Fruit fly (Drosophila melanogaster) whole organism, embryonic: ENCODE data around the gene Cpr30F.
A peak's percentile ranks its signal among the peaks of the same experiment; 100 is the strongest.

Source experiments
- Ada2b ChIP-seq: fragments of 200-800 bp; sonication (Bioruptor generic); IDR thresholded peaks from 2 replicates; pipeline ENCODE4 v1.3.6; 2022; ENCODE audit warnings: missing biosample characterization, missing genetic modification characterization
- Bteb2 ChIP-seq: fragments of 200-800 bp; sonication (Bioruptor generic); optimal IDR thresholded peaks from 2 replicates; lab custom pipeline; 2016; ENCODE audit warnings: missing biosample characterization, missing genetic modification characterization
- CG10321 ChIP-seq: fragments of 200-800 bp; sonication (Bioruptor generic); IDR thresholded peaks from 2 replicates; pipeline ENCODE4 v1.3.6; 2022; ENCODE audit warnings: missing biosample characterization, missing genetic modification characterization
- CG10979 ChIP-seq: fragments of 200-800 bp; sonication (Bioruptor generic); optimal IDR thresholded peaks from 2 replicates; lab custom pipeline; 2018; ENCODE audit warnings: missing biosample characterization, mild to moderate bottlenecking, missing genetic modification characterization, moderate library complexity
- CG13624 ChIP-seq: fragments of 200-800 bp; sonication (Bioruptor generic); optimal IDR thresholded peaks from 2 replicates; lab custom pipeline; 2016; ENCODE audit warnings: missing biosample characterization, missing genetic modification characterization
- CG13894 ChIP-seq: fragments of 200-800 bp; sonication (Bioruptor generic); optimal IDR thresholded peaks from 3 replicates; lab custom pipeline; 2018; ENCODE audit warnings: missing biosample characterization, mild to moderate bottlenecking, missing genetic modification characterization, moderate library complexity
- CG14441 ChIP-seq: fragments of 200-800 bp; sonication (Bioruptor generic); IDR thresholded peaks from 2 replicates; pipeline ENCODE4 v1.3.6; 2022; ENCODE audit warnings: missing biosample characterization, missing genetic modification characterization
- CG1603 ChIP-seq: fragments of 200-800 bp; sonication (Bioruptor generic); optimal IDR thresholded peaks from 2 replicates; lab custom pipeline; 2019; ENCODE audit warnings: missing biosample characterization, mild to moderate bottlenecking, missing genetic modification characterization, moderate library complexity
- CG17359 ChIP-seq: fragments of 200-800 bp; sonication (Bioruptor generic); optimal IDR thresholded peaks from 3 replicates; lab custom pipeline; 2018; ENCODE audit warnings: missing biosample characterization, mild to moderate bottlenecking, missing genetic modification characterization, moderate library complexity
- CG1792 ChIP-seq: fragments of 200-800 bp; sonication (Bioruptor generic); optimal IDR thresholded peaks from 2 replicates; lab custom pipeline; 2016; ENCODE audit warnings: missing biosample characterization, missing genetic modification characterization
- CG2116 ChIP-seq: fragments of 200-800 bp; sonication (Bioruptor generic); optimal IDR thresholded peaks from 3 replicates; lab custom pipeline; 2018; ENCODE audit warnings: missing biosample characterization, mild to moderate bottlenecking, missing genetic modification characterization
- CG2712 ChIP-seq: fragments of 200-800 bp; optimal IDR thresholded peaks from 3 replicates; lab custom pipeline; 2019; ENCODE audit warnings: missing biosample characterization, mild to moderate bottlenecking, missing genetic modification characterization, moderate library complexity
- CG3726 ChIP-seq: fragments of 200-800 bp; sonication (Bioruptor generic); IDR thresholded peaks from 3 replicates; pipeline ENCODE4, ENCODE4 v1.3.6; 2022; ENCODE audit warnings: missing biosample characterization, missing genetic modification characterization
- CG3847 ChIP-seq: fragments of 200-800 bp; sonication (Bioruptor generic); IDR thresholded peaks from 2 replicates; pipeline ENCODE4 v1.3.6; 2022; ENCODE audit warnings: missing biosample characterization, missing genetic modification characterization
- CG4328 ChIP-seq: fragments of 200-800 bp; sonication (Bioruptor generic); optimal IDR thresholded peaks from 3 replicates; lab custom pipeline; 2017; ENCODE audit warnings: missing biosample characterization, missing genetic modification reagents, missing genetic modification characterization
- CG4360 ChIP-seq: fragments of 200-800 bp; sonication (Bioruptor generic); IDR thresholded peaks from 2 replicates; pipeline ENCODE4 v1.3.6; 2022; ENCODE audit warnings: missing biosample characterization, missing genetic modification characterization
- CG6175 ChIP-seq: fragments of 200-800 bp; sonication (Bioruptor generic); IDR thresholded peaks from 3 replicates; pipeline ENCODE4 v1.3.6; 2022; ENCODE audit warnings: missing biosample characterization, missing genetic modification characterization
- CG7271 ChIP-seq: fragments of 200-800 bp; sonication (Bioruptor generic); optimal IDR thresholded peaks from 2 replicates; lab custom pipeline; 2018; ENCODE audit warnings: missing biosample characterization, mild to moderate bottlenecking, missing genetic modification characterization, moderate library complexity
- Drgx ChIP-seq: fragments of 200-800 bp; sonication (Bioruptor generic); IDR thresholded peaks from 2 replicates; pipeline ENCODE4 v1.3.6; 2022; ENCODE audit warnings: missing biosample characterization, missing genetic modification characterization
- E2f1 ChIP-seq: fragments of 200-800 bp; sonication (Bioruptor generic); IDR thresholded peaks from 2 replicates; pipeline ENCODE4 v1.3.6; 2022; ENCODE audit warnings: missing biosample characterization, missing genetic modification characterization
- Ets97D ChIP-seq: fragments of 200-800 bp; sonication (Bioruptor generic); optimal IDR thresholded peaks from 3 replicates; lab custom pipeline; 2016; ENCODE audit warnings: missing biosample characterization, missing genetic modification characterization
- Hmr ChIP-seq: fragments of 200-800 bp; sonication (Bioruptor generic); optimal IDR thresholded peaks from 3 replicates; lab custom pipeline; 2017; ENCODE audit warnings: mild to moderate bottlenecking, missing biosample characterization, missing genetic modification reagents, missing genetic modification characterization
- Mad ChIP-seq: fragments of 200-800 bp; sonication (Bioruptor generic); optimal IDR thresholded peaks from 2 replicates; lab custom pipeline; 2016; ENCODE audit warnings: missing biosample characterization, missing genetic modification characterization
- Med ChIP-seq: fragments of 200-800 bp; sonication (Bioruptor generic); peaks from one replicate; lab custom pipeline; 2016; ENCODE audit warnings: missing biosample characterization, missing genetic modification characterization, mild to moderate bottlenecking, inconsistent platforms, moderate library complexity
- Nf-YB ChIP-seq: fragments of 200-800 bp; sonication (Bioruptor generic); optimal IDR thresholded peaks from 3 replicates; lab custom pipeline; 2019; ENCODE audit warnings: missing biosample characterization, mild to moderate bottlenecking, missing genetic modification characterization, moderate library complexity
- Pdp1 ChIP-seq, 2 experiments: fragments of 200-800 bp; sonication (Bioruptor generic); optimal IDR thresholded peaks; 3 replicates each; lab custom pipeline; 2016; ENCODE audit warnings: missing biosample characterization in 2 of 2, missing genetic modification characterization in 2 of 2, mild to moderate bottlenecking in 1 of 2, moderate library complexity in 1 of 2
- Six4 ChIP-seq: fragments of 200-800 bp; sonication (Bioruptor generic); optimal IDR thresholded peaks from 2 replicates; lab custom pipeline; 2016; ENCODE audit warnings: missing biosample characterization, missing genetic modification characterization
- Sox100B ChIP-seq: fragments of 200-800 bp; sonication (Bioruptor generic); optimal IDR thresholded peaks from 3 replicates; lab custom pipeline; 2018; ENCODE audit warnings: missing biosample characterization, mild to moderate bottlenecking, missing genetic modification characterization
- Sry-δ ChIP-seq: fragments of 200-800 bp; sonication (Bioruptor generic); optimal IDR thresholded peaks from 2 replicates; lab custom pipeline; 2016; ENCODE audit warnings: missing biosample characterization, missing genetic modification characterization
- Vsx1 ChIP-seq: fragments of 200-800 bp; sonication (Bioruptor generic); optimal IDR thresholded peaks from 2 replicates; lab custom pipeline; 2017; ENCODE audit warnings: missing biosample characterization, mild to moderate bottlenecking, missing genetic modification characterization, missing genetic modification reagents
- abd-A ChIP-seq: fragments of 200-800 bp; sonication (Bioruptor generic); optimal IDR thresholded peaks from 3 replicates; lab custom pipeline; 2019; ENCODE audit warnings: missing biosample characterization, mild to moderate bottlenecking, missing genetic modification characterization, moderate library complexity
- al ChIP-seq: fragments of 200-800 bp; sonication (Bioruptor generic); IDR thresholded peaks from 2 replicates; pipeline ENCODE4 v1.3.6; 2022; ENCODE audit warnings: missing biosample characterization, missing genetic modification characterization
- caup ChIP-seq: fragments of 200-800 bp; sonication (Bioruptor generic); optimal IDR thresholded peaks from 3 replicates; lab custom pipeline; 2017; ENCODE audit warnings: missing biosample characterization, mild to moderate bottlenecking, missing genetic modification characterization, moderate library complexity; ENCODE audit not compliant: severe bottlenecking
- cg ChIP-seq: fragments of 200-800 bp; sonication (Bioruptor generic); optimal IDR thresholded peaks from 3 replicates; lab custom pipeline; 2019; ENCODE audit warnings: missing biosample characterization, mild to moderate bottlenecking, missing genetic modification characterization, moderate library complexity
- chinmo ChIP-seq: fragments of 200-800 bp; sonication (Bioruptor generic); IDR thresholded peaks from 4 replicates; pipeline ENCODE4 v1.3.6; 2022; ENCODE audit warnings: missing biosample characterization, missing genetic modification characterization; ENCODE audit not compliant: partially characterized antibody
- ci ChIP-seq: fragments of 200-800 bp; sonication (Bioruptor generic); IDR thresholded peaks from 3 replicates; pipeline ENCODE4 v1.3.6; 2022; ENCODE audit warnings: missing biosample characterization, missing genetic modification characterization
- fu2 ChIP-seq: fragments of 200-800 bp; sonication (Bioruptor generic); optimal IDR thresholded peaks from 2 replicates; lab custom pipeline; 2016; ENCODE audit warnings: missing biosample characterization, missing genetic modification characterization
- gce ChIP-seq: fragments of 200-800 bp; sonication (Bioruptor generic); IDR thresholded peaks from 3 replicates; pipeline ENCODE4 v1.3.6; 2022; ENCODE audit warnings: missing biosample characterization, missing genetic modification characterization
- grau ChIP-seq: fragments of 200-800 bp; optimal IDR thresholded peaks from 3 replicates; lab custom pipeline; 2019; ENCODE audit warnings: missing biosample characterization, mild to moderate bottlenecking, missing genetic modification characterization, moderate library complexity
- kah ChIP-seq: fragments of 200-800 bp; sonication (Bioruptor generic); optimal IDR thresholded peaks from 2 replicates; lab custom pipeline; 2018; ENCODE audit warnings: missing biosample characterization, mild to moderate bottlenecking, missing genetic modification characterization
- kay ChIP-seq: fragments of 200-800 bp; sonication (Bioruptor generic); optimal IDR thresholded peaks from 2 replicates; lab custom pipeline; 2016; ENCODE audit warnings: missing biosample characterization, missing genetic modification characterization
- kni ChIP-seq: fragments of 200-800 bp; sonication (Bioruptor generic); optimal IDR thresholded peaks from 3 replicates; lab custom pipeline; 2017; ENCODE audit warnings: mild to moderate bottlenecking, missing biosample characterization, missing genetic modification reagents, missing genetic modification characterization
- nau ChIP-seq: fragments of 200-800 bp; sonication (Bioruptor generic); optimal IDR thresholded peaks from 3 replicates; lab custom pipeline; 2017; ENCODE audit warnings: missing biosample characterization, mild to moderate bottlenecking, missing genetic modification characterization, missing genetic modification reagents
- prd ChIP-seq, 3 experiments: fragments of >200 bp in 2 of 3; fragments of 200-800 bp in 1 of 3; sonication (Bioruptor generic) in 1 of 3; optimal IDR thresholded peaks in 2 of 3; IDR thresholded peaks in 1 of 3; 2 replicates in 2 of 3; 3 replicates in 1 of 3; pipeline versions ENCODE4 v1.3.6 to Lab custom; 2017 to 2022; ENCODE audit warnings: missing biosample characterization in 1 of 3, missing genetic modification characterization in 1 of 3
- pzg ChIP-seq: fragments of 200-800 bp; sonication (Bioruptor generic); optimal IDR thresholded peaks from 3 replicates; lab custom pipeline; 2018; ENCODE audit warnings: missing biosample characterization, mild to moderate bottlenecking, missing genetic modification characterization, moderate library complexity
- row ChIP-seq: fragments of 200-800 bp; sonication (Bioruptor generic); IDR thresholded peaks from 3 replicates; pipeline ENCODE4 v1.3.6; 2022; ENCODE audit warnings: missing biosample characterization, missing genetic modification characterization
- sd ChIP-seq: fragments of 200-800 bp; sonication (Bioruptor generic); optimal IDR thresholded peaks from 3 replicates; lab custom pipeline; 2018; ENCODE audit warnings: missing biosample characterization, mild to moderate bottlenecking, missing genetic modification characterization, moderate library complexity

Cpr30F gene

DNA sequence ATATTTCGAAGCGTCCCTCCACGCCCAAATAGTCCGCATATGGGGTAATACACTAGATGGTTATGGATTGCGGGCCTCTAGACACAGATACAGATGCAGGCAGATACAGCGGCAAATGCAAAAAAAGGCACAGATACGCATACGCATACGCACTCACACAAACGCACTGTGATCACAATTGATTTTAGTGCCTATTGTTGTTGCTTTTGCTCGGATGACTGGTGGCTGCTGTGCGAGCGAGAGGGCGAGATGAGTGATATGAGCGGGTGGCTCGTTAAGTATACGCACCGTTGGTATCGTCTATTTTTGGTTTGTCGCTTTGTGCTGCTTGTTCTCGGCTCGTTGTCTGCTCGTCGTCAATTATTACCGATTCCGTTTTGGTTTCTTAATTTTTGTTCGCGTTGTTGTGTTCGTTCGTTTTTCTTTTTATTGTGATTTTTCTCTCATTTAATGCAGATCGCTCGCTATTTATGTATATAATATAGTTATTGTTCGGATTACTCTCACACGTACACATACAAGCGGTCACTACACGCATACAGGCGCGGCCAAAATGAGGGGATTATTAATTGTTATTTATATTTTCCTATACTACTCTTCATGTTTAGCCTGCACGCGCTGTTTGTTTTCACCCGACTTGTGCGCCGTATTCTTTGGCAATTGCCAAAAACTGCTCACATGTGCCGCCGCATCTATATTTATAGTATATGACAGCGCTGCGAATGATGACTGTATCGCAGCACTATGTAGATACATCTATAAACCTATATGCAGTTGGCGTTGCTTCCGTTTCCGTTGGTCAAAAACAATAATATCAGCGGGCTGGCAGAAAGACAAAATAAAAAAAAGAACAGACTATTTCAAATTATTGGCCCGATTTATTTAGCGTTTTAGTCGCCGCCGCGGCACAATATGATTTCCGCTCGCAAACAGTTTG is 25.4 kb downstream of the Cpr30F start (continued):
- TF ChIP-seq row (GFP tag; lab: Robert Waterston, UW) (peak; percentile 26; the same call in 1 of the 3 replicates), kah (peak; percentile 78), nau (GFP tag; lab: Kevin White, UChicago) (peak; percentile 30), CG13624 (GFP tag; lab: Kevin White, UChicago) (peak; percentile 2), chinmo (GFP tag; lab: Robert Waterston, UW) (peak; percentile 96), CG14441 (no peak), CG2712 (tag; lab: Kevin White, UChicago) (peak; percentile 18), CG1603 (tag; lab: Kevin White, UChicago) (no peak), Six4 (no peak), Drgx (GFP tag; lab: Robert Waterston, UW) (no peak), CG4360 (GFP tag; lab: Robert Waterston, UW) (peak; percentile 92), E2f1 (GFP tag; lab: Robert Waterston, UW) (no peak), CG13894 (tag; lab: Kevin White, UChicago) (peak; percentile 0), CG3847 (GFP tag; lab: Robert Waterston, UW) (peak; percentile 20; the same call in 1 of the 2 replicates), al (GFP tag; lab: Robert Waterston, UW) (no peak), CG4328 (GFP tag; lab: Kevin White, UChicago) (no peak), sd (tag; lab: Kevin White, UChicago) (peak; percentile 40), Mad (no peak), CG17359 (tag; lab: Kevin White, UChicago) (no peak), ci (GFP tag; lab: Robert Waterston, UW) (peak; percentile 37; the same call in 2 of the 3 replicates), CG7271 (tag; lab: Kevin White, UChicago) (no peak), CG10979 (tag; lab: Kevin White, UChicago) (peak; percentile 66), Ets97D (GFP tag; lab: Kevin White, UChicago) (no peak), CG10321 (no peak), Pdp1 (GFP tag; optimal IDR thresholded peaks at IDR 0.05; lab: Kevin White, UChicago) (peak in 1 of 2 experiments; percentile 10), Sry-δ (no peak), CG6175 (GFP tag; lab: Robert Waterston, UW) (no peak), Sox100B (GFP tag; lab: Kevin White, UChicago) (peak; percentile 4), Hmr (GFP tag; lab: Kevin White, UChicago) (peak; percentile 1), CG3726 (0 out of 3 replicates have a peak, but pooled peaks have one; percentile 12), abd-A (tag; lab: Kevin White, UChicago) (peak; percentile 90), pzg (GFP tag; lab: Kevin White, UChicago) (no peak), gce (GFP tag; lab: Robert Waterston, UW) (no peak), fu2 (GFP tag; lab: Kevin White, UChicago) (no peak), prd (optimal IDR thresholded peaks at IDR 0.05; lab: Kevin White, UChicago) (no peak), prd (GFP tag; IDR thresholded peaks at IDR 0.05; lab: Robert Waterston, UW) (no peak), Med (peak; percentile 86), Bteb2 (no peak), Vsx1 (GFP tag; lab: Kevin White, UChicago) (no peak), cg (GFP tag; lab: Kevin White, UChicago) (peak; percentile 85), CG1792 (GFP tag; lab: Kevin White, UChicago) (no peak), caup (GFP tag; lab: Kevin White, UChicago) (peak; percentile 11), kay (GFP tag; lab: Kevin White, UChicago) (peak; percentile 8), kni (GFP tag; lab: Kevin White, UChicago) (peak; percentile 27), Ada2b (GFP tag; lab: Robert Waterston, UW) (0 out of 2 replicates have a peak, but pooled peaks have one; percentile 4), Nf-YB (GFP tag; lab: Kevin White, UChicago) (peak; percentile 33), grau (tag; lab: Kevin White, UChicago) (no peak), CG2116 (GFP tag; lab: Kevin White, UChicago) (peak; percentile 6)
